Worm (Caenorhabditis elegans) whole organism, midembryonic: ENCODE data around the gene cdh-3.

Experiments
- cog-1 ChIP-seq: sonication (generic microtip); optimal IDR thresholded peaks from 2 replicates; lab custom pipeline; 2016; ENCODE audit warnings: missing genetic modification characterization, missing compliant biosample characterization
- flt-1 ChIP-seq: fragments of 200-800 bp; sonication (Bioruptor generic); IDR thresholded peaks from 2 replicates; pipeline ENCODE4 v1.3.6; 2022; ENCODE audit warnings: missing genetic modification characterization, missing compliant biosample characterization
- med-1 ChIP-seq: sonication (generic microtip); optimal IDR thresholded peaks from 2 replicates; lab custom pipeline; 2017; ENCODE audit warnings: missing genetic modification characterization, mild to moderate bottlenecking, missing compliant biosample characterization, antibody characterized with exemption, missing genetic modification reagents; ENCODE audit not compliant: insufficient read depth
- ref-1 ChIP-seq: fragments of 200-800 bp; sonication (Bioruptor generic); conservative IDR thresholded peaks from 2 replicates; pipeline ENCODE4 v1.3.6; 2022; ENCODE audit warnings: missing genetic modification reagents, missing genetic modification characterization, missing compliant biosample characterization
- tab-1 ChIP-seq: fragments of 200-800 bp; sonication (Bioruptor generic); IDR thresholded peaks from 2 replicates; pipeline ENCODE4 v1.3.6; 2022; ENCODE audit warnings: missing genetic modification characterization, missing compliant biosample characterization
- ztf-29 ChIP-seq: fragments of 200-800 bp; sonication (Bioruptor generic); IDR thresholded peaks from 2 replicates; pipeline ENCODE4 v1.3.6; 2022; ENCODE audit warnings: missing genetic modification reagents, missing genetic modification characterization, missing compliant biosample characterization

DNA sequence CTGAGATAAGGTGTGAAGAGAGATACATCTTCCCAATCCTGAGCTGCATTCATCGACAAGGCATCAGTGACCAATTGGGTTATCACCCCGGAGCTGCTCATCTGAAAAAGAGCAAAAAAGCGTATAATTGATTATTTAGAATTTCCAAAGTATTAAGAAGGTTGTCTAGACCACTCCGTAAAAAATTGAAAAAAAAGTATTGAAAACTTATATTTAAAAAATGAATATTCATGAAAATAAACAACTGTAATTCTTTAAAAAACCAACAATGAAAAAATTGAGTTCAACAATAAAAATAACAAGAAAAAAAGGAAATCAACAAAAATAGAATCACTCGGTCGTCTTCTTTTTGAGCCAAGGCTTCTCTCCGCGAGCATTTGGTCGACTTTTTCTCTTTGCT is 9.3 kb upstream of the cdh-3 start, which contains the start of gene mtx-2:
- no peak for TF ChIP-seq tab-1 (GFP tag; lab: Robert Waterston, UW)
- no peak for TF ChIP-seq flt-1
- no peak for TF ChIP-seq ref-1 (GFP tag; lab: Robert Waterston, UW)
- no peak for TF ChIP-seq med-1 (GFP tag; lab: Kevin White, UChicago)
- no peak for TF ChIP-seq ztf-29
- TF ChIP-seq cog-1 (tag; lab: Kevin White, UChicago): no peak
